Worm (Caenorhabditis elegans): ENCODE results near the gene C07A9.12.

Gene C07A9.12

DNA sequence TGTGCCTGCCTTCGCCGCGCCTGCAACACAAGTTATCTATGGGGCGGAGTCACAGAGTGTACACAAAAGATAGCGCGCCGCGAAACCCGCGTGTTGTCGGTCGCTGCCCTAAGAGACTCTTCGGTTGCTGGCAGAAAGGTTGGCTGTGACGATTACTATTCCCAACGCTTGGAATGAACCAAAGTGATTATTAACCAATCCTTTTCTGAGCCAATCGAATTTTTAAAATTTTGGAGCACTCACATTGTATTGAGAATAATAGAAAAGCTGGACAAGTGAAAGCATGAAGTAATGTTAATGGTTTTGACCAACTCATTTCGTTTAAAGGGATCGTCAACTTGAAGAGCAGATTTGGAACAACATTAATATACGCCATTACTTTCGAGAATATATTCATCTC lies 10.1 kb downstream of the C07A9.12 start (continued):
- TF ChIP-seq let-526 (GFP tag; IDR thresholded peaks at IDR 0.05) (no peak), madf-10 (tag; optimal IDR thresholded peaks at IDR 0.05) (no peak), ekl-4 (GFP tag; IDR thresholded peaks at IDR 0.05) (no peak; the same call in none of the 2 replicates), B0336.3 (GFP tag; IDR thresholded peaks at IDR 0.05) (peak; percentile 87), C06A6.2 (GFP tag; conservative IDR thresholded peaks at IDR 0.05) (no peak), F10E7.11 (tag; optimal IDR thresholded peaks at IDR 0.05) (peak; percentile 17), hlh-26 (GFP tag; conservative IDR thresholded peaks at IDR 0.05) (no peak), Y67H2A.10 (GFP tag; conservative IDR thresholded peaks at IDR 0.05) (no peak), pha-4 (tag; optimal IDR thresholded peaks at IDR 0.05) (no peak), him-1 (tag; optimal IDR thresholded peaks at IDR 0.05) (peak; percentile 97), lsy-27 (tag; optimal IDR thresholded peaks at IDR 0.05; ENCODE audit: borderline replicate concordance, insufficient read depth) (peak; percentile 17), F37B4.10 (GFP tag; IDR thresholded peaks at IDR 0.05) (no peak), ztf-25 (GFP tag; IDR thresholded peaks at IDR 0.05) (no peak), rpc-1 (optimal IDR thresholded peaks at IDR 0.05) (no peak), rpc-1 (tag; optimal IDR thresholded peaks at IDR 0.05) (peak; percentile 7), F52B5.7 (tag; optimal IDR thresholded peaks at IDR 0.05) (no peak), ZK185.1 (tag; optimal IDR thresholded peaks at IDR 0.05; ENCODE audit: poor library complexity, severe bottlenecking) (peak; percentile 72), ceh-27 (GFP tag; optimal IDR thresholded peaks at IDR 0.05) (no peak), Y79H2A.3 (GFP tag; conservative IDR thresholded peaks at IDR 0.05) (0 out of 2 replicates have a peak, but pooled peaks have one; percentile 26), ztf-3 (GFP tag; optimal IDR thresholded peaks at IDR 0.05) (no peak), attf-5 (GFP tag; optimal IDR thresholded peaks at IDR 0.05) (no peak), F22D6.2 (tag; optimal IDR thresholded peaks at IDR 0.05) (no peak), repo-1 (tag; optimal IDR thresholded peaks at IDR 0.05) (peak; percentile 76), ama-1 (optimal IDR thresholded peaks at IDR 0.05) (peak; percentile 95), ama-1 (GFP tag; optimal IDR thresholded peaks at IDR 0.05) (no peak), Y56A3A.18 (GFP tag; IDR thresholded peaks at IDR 0.05) (peak; percentile 78; the same call in 1 of the 2 replicates), atf-7 (tag; optimal IDR thresholded peaks at IDR 0.05) (peak; percentile 19), nfya-2 (GFP tag; IDR thresholded peaks at IDR 0.05) (no peak), nhr-27 (tag; optimal IDR thresholded peaks at IDR 0.05) (peak; percentile 18), zim-3 (tag; optimal IDR thresholded peaks at IDR 0.05) (peak; percentile 40), K12H6.12 (tag; optimal IDR thresholded peaks at IDR 0.05) (no peak), rec-8 (tag; optimal IDR thresholded peaks at IDR 0.05) (peak in 1 of 2 experiments; percentile 41), dpff-1 (tag; optimal IDR thresholded peaks at IDR 0.05) (no peak), madf-3 (GFP tag; IDR thresholded peaks at IDR 0.05) (no peak)

DNA sequence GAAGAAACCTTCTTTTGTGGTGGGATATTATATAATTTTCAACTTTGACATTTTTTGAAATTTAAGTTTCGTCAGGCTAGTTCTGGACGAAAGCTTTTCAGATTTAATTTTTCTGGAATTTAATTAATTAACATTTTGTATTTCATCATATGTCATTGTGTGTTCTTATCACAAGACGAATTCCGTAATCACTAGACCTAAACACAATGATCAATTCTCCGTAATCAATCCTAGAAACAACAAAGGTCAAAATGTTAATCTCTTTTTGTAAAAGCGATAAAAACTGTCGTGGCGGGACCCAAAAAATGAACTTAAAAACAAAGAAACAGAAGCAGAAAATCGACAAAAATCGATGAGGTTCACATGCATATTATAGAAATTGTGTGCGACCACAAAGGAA lies 12.6 kb downstream of the C07A9.12 start:
- TF ChIP-seq xnd-1 (tag; optimal IDR thresholded peaks at IDR 0.05) (no peak), rpc-1 (optimal IDR thresholded peaks at IDR 0.05) (no peak), rpc-1 (tag; optimal IDR thresholded peaks at IDR 0.05) (no peak), ztf-6 (GFP tag; IDR thresholded peaks at IDR 0.05) (no peak), ZK185.1 (tag; optimal IDR thresholded peaks at IDR 0.05; ENCODE audit: poor library complexity, severe bottlenecking) (no peak), pbrm-1 (GFP tag; IDR thresholded peaks at IDR 0.05) (no peak), attf-3 (GFP tag; conservative IDR thresholded peaks at IDR 0.05) (no peak), egrh-3 (GFP tag; IDR thresholded peaks at IDR 0.05) (no peak), F10E7.11 (tag; optimal IDR thresholded peaks at IDR 0.05) (no peak), madf-3 (GFP tag; IDR thresholded peaks at IDR 0.05) (no peak), madf-6 (GFP tag; IDR thresholded peaks at IDR 0.05) (no peak), ceh-79 (tag; optimal IDR thresholded peaks at IDR 0.05) (no peak), F52B5.7 (tag; optimal IDR thresholded peaks at IDR 0.05) (no peak), ztf-3 (GFP tag; optimal IDR thresholded peaks at IDR 0.05) (no peak), gei-17 (GFP tag; optimal IDR thresholded peaks at IDR 0.05) (no peak)
